Fruit fly (Drosophila melanogaster) whole organism, adult: Measurements from ENCODE around the gene wus.
A peak's percentile ranks its signal among the peaks of the same experiment; 100 is the strongest.

Experiments used
- CG11617 ChIP-seq: fragments of 200-800 bp; sonication (Bioruptor generic); optimal IDR thresholded peaks from 2 replicates; lab custom pipeline; 2017; ENCODE audit warnings: mild to moderate bottlenecking, missing biosample characterization, missing genetic modification reagents, missing genetic modification characterization
- CG12768 ChIP-seq: fragments of 200-800 bp; sonication (Bioruptor generic); optimal IDR thresholded peaks from 2 replicates; lab custom pipeline; 2017; ENCODE audit warnings: missing biosample characterization, missing genetic modification characterization, mild to moderate bottlenecking, moderate library complexity, missing genetic modification reagents
- CG14711 ChIP-seq: fragments of 200-800 bp; sonication (Bioruptor generic); optimal IDR thresholded peaks from 2 replicates; lab custom pipeline; 2018; ENCODE audit warnings: missing biosample characterization, mild to moderate bottlenecking, missing genetic modification characterization, moderate library complexity
- CG1620 ChIP-seq: fragments of 200-800 bp; sonication (Bioruptor generic); optimal IDR thresholded peaks from 2 replicates; lab custom pipeline; 2016; ENCODE audit warnings: missing biosample characterization, missing genetic modification characterization
- CG33017 ChIP-seq: fragments of 200-800 bp; sonication (Bioruptor generic); optimal IDR thresholded peaks from 2 replicates; lab custom pipeline; 2018; ENCODE audit warnings: missing biosample characterization, mild to moderate bottlenecking, missing genetic modification characterization, moderate library complexity
- CG5204 ChIP-seq: fragments of 200-800 bp; sonication (Bioruptor generic); optimal IDR thresholded peaks from 2 replicates; lab custom pipeline; 2016; ENCODE audit warnings: missing biosample characterization, missing genetic modification characterization
- CG7045 ChIP-seq: fragments of 200-800 bp; sonication (Bioruptor generic); optimal IDR thresholded peaks from 2 replicates; lab custom pipeline; 2017; ENCODE audit warnings: missing biosample characterization, mild to moderate bottlenecking, missing genetic modification characterization
- CG7101 ChIP-seq: fragments of 200-800 bp; sonication (Bioruptor generic); optimal IDR thresholded peaks from 2 replicates; lab custom pipeline; 2018; ENCODE audit warnings: missing biosample characterization, mild to moderate bottlenecking, missing genetic modification characterization, moderate library complexity
- Clk ChIP-seq: fragments of 200-800 bp; sonication (Bioruptor generic); optimal IDR thresholded peaks from 2 replicates; lab custom pipeline; 2017; ENCODE audit warnings: missing biosample characterization, missing genetic modification characterization
- Crg-1 ChIP-seq: fragments of 200-800 bp; sonication (Bioruptor generic); optimal IDR thresholded peaks from 2 replicates; lab custom pipeline; 2016; ENCODE audit warnings: missing biosample characterization, missing genetic modification characterization
- Hr96 ChIP-seq: fragments of 200-800 bp; sonication (Bioruptor generic); optimal IDR thresholded peaks from 2 replicates; lab custom pipeline; 2016; ENCODE audit warnings: missing biosample characterization, missing genetic modification characterization
- Mnt ChIP-seq: fragments of 200-800 bp; sonication (Bioruptor generic); optimal IDR thresholded peaks from 2 replicates; lab custom pipeline; 2016; ENCODE audit warnings: missing biosample characterization, mild to moderate bottlenecking, missing genetic modification characterization
- bab1 ChIP-seq: fragments of 200-800 bp; sonication (Bioruptor generic); optimal IDR thresholded peaks from 3 replicates; lab custom pipeline; 2019; ENCODE audit warnings: missing biosample characterization, mild to moderate bottlenecking, missing genetic modification characterization, moderate library complexity
- cic ChIP-seq: fragments of 200-800 bp; sonication (Bioruptor generic); optimal IDR thresholded peaks from 2 replicates; lab custom pipeline; 2017; ENCODE audit warnings: missing biosample characterization, mild to moderate bottlenecking, missing genetic modification characterization, moderate library complexity
- cnc ChIP-seq, 2 experiments: fragments of >200 bp; optimal IDR thresholded peaks; 2 replicates each; lab custom pipeline; 2017
- kay ChIP-seq: fragments of 200-800 bp; sonication (Bioruptor generic); peaks from one replicate; lab custom pipeline; 2016; ENCODE audit warnings: missing biosample characterization, missing genetic modification characterization, borderline replicate concordance
- ovo ChIP-seq: fragments of 200-800 bp; sonication (Bioruptor generic); optimal IDR thresholded peaks from 2 replicates; lab custom pipeline; 2016; ENCODE audit warnings: missing biosample characterization, missing genetic modification characterization
- pad ChIP-seq: fragments of 200-800 bp; sonication (Bioruptor generic); optimal IDR thresholded peaks from 3 replicates; lab custom pipeline; 2017; ENCODE audit warnings: missing biosample characterization, missing genetic modification characterization, mild to moderate bottlenecking, moderate library complexity, missing genetic modification reagents
- tj ChIP-seq: fragments of 200-800 bp; sonication (Bioruptor generic); optimal IDR thresholded peaks from 3 replicates; lab custom pipeline; 2017; ENCODE audit warnings: missing biosample characterization, mild to moderate bottlenecking, missing genetic modification characterization, moderate library complexity
- toe ChIP-seq: fragments of 200-800 bp; sonication (Bioruptor generic); optimal IDR thresholded peaks from 2 replicates; lab custom pipeline; 2016; ENCODE audit warnings: missing biosample characterization, missing genetic modification characterization

The wus gene

dm6 chrX:16924069-16924721 lies 16.5 kb downstream of the wus start:
- TF ChIP-seq Hr96 (GFP tag; lab: Kevin White, UChicago) (peak; percentile 15), Clk (GFP tag; lab: Kevin White, UChicago) (no peak), CG7101 (tag; lab: Kevin White, UChicago) (peak; percentile 7)

DNA sequence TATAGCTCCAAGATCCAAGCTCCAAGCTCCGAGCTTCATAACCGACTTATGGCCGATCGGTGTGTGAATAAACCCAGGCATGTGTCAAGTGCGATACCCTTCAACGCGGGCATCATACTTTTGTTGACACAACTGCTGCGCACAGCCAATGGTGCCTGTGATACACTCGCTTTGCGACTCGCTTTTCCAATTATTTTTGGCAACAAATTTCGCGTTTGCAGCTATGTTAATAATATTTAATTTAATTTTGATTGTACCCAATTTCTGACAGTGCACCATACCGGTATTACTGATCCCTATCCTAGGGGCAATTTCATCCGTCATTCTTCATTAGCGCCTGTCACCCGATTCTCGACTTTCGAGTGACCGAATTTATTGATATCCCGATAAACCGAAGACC lies 17.2 kb downstream of the wus start:
- TF ChIP-seq CG1620: no peak
- TF ChIP-seq Clk (GFP tag; lab: Kevin White, UChicago): no peak
- TF ChIP-seq Crg-1 (GFP tag; lab: Kevin White, UChicago): no peak
- TF ChIP-seq Hr96 (GFP tag; lab: Kevin White, UChicago): no peak
- TF ChIP-seq CG7101 (tag; lab: Kevin White, UChicago): no peak

- no peak for TF ChIP-seq bab1 (GFP tag; lab: Kevin White, UChicago)
- no peak for TF ChIP-seq CG11617 (GFP tag; lab: Kevin White, UChicago)
- TF ChIP-seq CG7045 (GFP tag; lab: Kevin White, UChicago): no peak
- no peak for TF ChIP-seq CG14711 (tag; lab: Kevin White, UChicago)
- TF ChIP-seq Clk (GFP tag; lab: Kevin White, UChicago): no peak
- TF ChIP-seq tj (GFP tag; lab: Kevin White, UChicago): no peak
- TF ChIP-seq CG7101 (tag; lab: Kevin White, UChicago): no peak
- no peak for TF ChIP-seq CG12768 (GFP tag; lab: Kevin White, UChicago)
- TF ChIP-seq CG33017 (tag; lab: Kevin White, UChicago): no peak
- no peak for TF ChIP-seq toe (GFP tag; lab: Kevin White, UChicago)
- TF ChIP-seq cnc (optimal IDR thresholded peaks at IDR 0.05; lab: Kevin White, UChicago): no peak
Measured at dm6 chrX:16922626-16923025, 18.0 kb downstream of the wus start.

- TF ChIP-seq CG7101 (tag; lab: Kevin White, UChicago) (peak; percentile 55), Hr96 (GFP tag; lab: Kevin White, UChicago) (no peak), cic (GFP tag; lab: Kevin White, UChicago) (peak; percentile 5)
Measured at dm6 chrX:16920682-16921286, 19.9 kb downstream of the wus start.

- TF ChIP-seq pad (no peak), toe (GFP tag; lab: Kevin White, UChicago) (no peak), CG5204 (GFP tag; lab: Kevin White, UChicago) (no peak), CG7101 (tag; lab: Kevin White, UChicago) (peak; percentile 7)
Measured at dm6 chrX:16918767-16919336, 21.8 kb downstream of the wus start.

DNA sequence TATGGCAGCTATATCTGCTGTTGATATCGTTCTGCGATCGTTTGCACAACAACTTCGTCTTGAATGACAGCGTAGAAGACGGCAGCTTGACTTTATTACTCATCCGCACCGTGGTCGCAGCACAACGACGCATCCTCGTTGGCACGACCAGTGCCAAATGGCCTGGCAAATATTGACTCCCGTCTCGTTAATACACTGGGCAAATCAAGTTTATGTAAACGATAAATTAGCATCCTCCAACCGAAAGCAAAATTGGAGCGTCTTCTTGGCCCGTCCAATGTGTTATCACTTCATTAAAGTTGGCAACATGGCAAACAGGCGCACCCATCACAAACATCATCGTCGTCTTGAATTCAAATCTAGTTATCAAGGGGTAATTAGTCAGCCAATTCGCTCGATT lies 23.2 kb downstream of the wus start:
- no peak for TF ChIP-seq kay
- no peak for TF ChIP-seq pad
- no peak for TF ChIP-seq CG11617 (GFP tag; lab: Kevin White, UChicago)
- TF ChIP-seq tj (GFP tag; lab: Kevin White, UChicago): no peak
- no peak for TF ChIP-seq toe (GFP tag; lab: Kevin White, UChicago)
- no peak for TF ChIP-seq CG7101 (tag; lab: Kevin White, UChicago)
- no peak for TF ChIP-seq cnc (optimal IDR thresholded peaks at IDR 0.05; lab: Kevin White, UChicago)
- TF ChIP-seq CG14711 (tag; lab: Kevin White, UChicago): no peak
- TF ChIP-seq Clk (GFP tag; lab: Kevin White, UChicago): no peak
- no peak for TF ChIP-seq Hr96 (GFP tag; lab: Kevin White, UChicago)
- no peak for TF ChIP-seq ovo (GFP tag; lab: Kevin White, UChicago)
- TF ChIP-seq CG12768 (GFP tag; lab: Kevin White, UChicago): no peak
- TF ChIP-seq CG7045 (GFP tag; lab: Kevin White, UChicago): no peak
- no peak for TF ChIP-seq cic (GFP tag; lab: Kevin White, UChicago)
- no peak for TF ChIP-seq Mnt
- TF ChIP-seq bab1 (GFP tag; lab: Kevin White, UChicago): no peak

DNA sequence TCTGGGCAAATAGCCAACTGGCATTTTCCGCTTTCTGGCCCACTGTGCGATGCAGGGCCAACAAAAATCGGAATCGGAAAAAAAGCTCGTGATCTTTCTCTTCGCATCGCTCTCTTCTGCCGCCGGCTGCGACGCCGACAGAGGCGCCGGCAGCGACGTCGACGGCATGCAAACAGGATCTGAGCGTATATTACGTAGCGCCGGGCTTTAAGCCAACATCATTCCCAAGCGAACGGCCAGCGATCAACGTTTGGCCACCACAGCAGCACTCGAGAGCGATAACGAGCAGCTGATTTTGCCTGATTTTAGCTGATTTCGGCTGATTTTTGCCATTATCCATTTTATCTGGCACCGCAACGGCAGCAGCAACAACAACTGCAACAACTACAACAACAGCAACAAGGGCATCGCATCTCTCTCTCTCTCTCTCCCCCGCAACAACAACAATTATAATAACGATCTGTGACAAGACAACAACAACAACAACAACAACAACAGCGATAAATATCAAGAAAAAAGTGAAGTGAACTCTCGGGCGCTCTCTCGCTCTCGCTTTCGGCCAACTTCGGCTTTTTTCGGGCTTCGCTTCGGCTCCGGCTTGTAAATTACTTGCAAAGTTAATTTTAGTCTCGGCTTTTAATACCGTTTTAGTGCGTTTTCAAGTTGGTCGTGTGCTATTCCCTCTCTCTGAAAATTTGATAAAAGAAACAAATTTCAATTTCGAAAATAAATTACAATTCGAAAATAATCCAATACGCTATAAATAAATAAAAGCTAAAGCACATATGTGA lies 27.5 kb downstream of the wus start, which contains the start of gene CG4928:
TSS of gene CG4928 (plus strand) at position 216 of the 791 bp plus-strand sequence.
- peak; percentile 9 for TF ChIP-seq ovo (GFP tag; lab: Kevin White, UChicago)
- TF ChIP-seq CG33017 (tag; lab: Kevin White, UChicago): no peak
- no peak for TF ChIP-seq CG5204 (GFP tag; lab: Kevin White, UChicago)
- no peak for TF ChIP-seq bab1 (GFP tag; lab: Kevin White, UChicago)
- no peak for TF ChIP-seq Crg-1 (GFP tag; lab: Kevin White, UChicago)
- TF ChIP-seq tj (GFP tag; lab: Kevin White, UChicago): peak; percentile 35
- TF ChIP-seq CG12768 (GFP tag; lab: Kevin White, UChicago): no peak
- no peak for TF ChIP-seq Hr96 (GFP tag; lab: Kevin White, UChicago)
- no peak for TF ChIP-seq CG11617 (GFP tag; lab: Kevin White, UChicago)
